Fruit fly (Drosophila melanogaster) S2 (cell line): ENCODE data around the gene CG3638.

Source experiments
- CG8478 ChIP-seq: fragments of >200 bp; optimal IDR thresholded peaks from 2 replicates; lab custom pipeline; 2018
- CTCF ChIP-seq, 2 experiments: fragments of >200 bp; optimal IDR thresholded peaks; 2 replicates each; lab custom pipeline; 2018

DNA sequence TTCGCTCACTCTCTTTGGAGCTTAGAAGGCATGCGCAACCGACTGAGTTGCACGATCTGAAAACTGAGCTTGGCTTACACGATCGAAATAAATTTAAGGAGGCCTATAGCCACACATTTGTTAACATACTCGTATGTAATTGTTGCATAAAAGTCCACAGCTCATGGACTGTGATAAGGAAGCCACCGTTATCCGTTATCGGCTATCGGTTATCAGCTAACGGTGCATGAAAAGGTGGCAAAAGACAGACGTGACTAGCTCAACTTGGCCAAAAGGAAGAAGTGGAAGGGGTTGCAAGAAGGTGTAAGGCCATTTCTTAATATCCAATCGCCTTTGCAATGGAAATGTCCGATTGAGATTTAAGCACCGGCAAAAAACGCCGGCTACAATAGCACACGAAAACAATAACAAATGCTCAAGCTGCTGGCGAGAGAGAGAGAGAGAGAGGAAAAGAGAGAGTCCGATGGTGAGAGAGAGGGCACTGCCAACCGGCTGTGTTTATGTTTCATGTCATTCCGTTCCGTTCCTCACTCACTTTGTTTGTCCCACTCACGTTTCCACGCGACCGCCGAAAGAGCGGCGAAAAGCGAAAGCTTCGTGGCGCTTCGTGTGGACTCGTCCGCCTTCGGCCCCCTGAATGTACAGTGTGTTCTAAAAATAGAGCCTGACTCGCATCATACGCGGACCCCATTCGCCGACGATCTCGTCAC is 39.7 kb upstream of the CG3638 start:
- TF ChIP-seq CG8478 (lab: Kevin White, UChicago) (no peak), CTCF (optimal IDR thresholded peaks at IDR 0.05; lab: Kevin White, UChicago) (no peak)
